Fruit fly (Drosophila melanogaster) whole organism, pupa: Measurements from ENCODE around the gene CG15820.

ENCODE experiments used
- CG10348 ChIP-seq: fragments of 200-800 bp; sonication (Bioruptor generic); IDR thresholded peaks from 2 replicates; pipeline ENCODE4 v1.3.6; 2022; ENCODE audit warnings: missing biosample characterization, missing genetic modification characterization
- CG12605 ChIP-seq: fragments of 200-800 bp; sonication (Bioruptor generic); IDR thresholded peaks from 2 replicates; pipeline ENCODE4 v1.3.6; 2022; ENCODE audit warnings: missing biosample characterization, missing genetic modification characterization
- CG13204 ChIP-seq: fragments of 200-800 bp; sonication (Bioruptor generic); optimal IDR thresholded peaks from 2 replicates; lab custom pipeline; 2018; ENCODE audit warnings: missing biosample characterization, mild to moderate bottlenecking, missing genetic modification characterization, moderate library complexity
- CG14655 ChIP-seq: fragments of 200-800 bp; sonication (Bioruptor generic); optimal IDR thresholded peaks from 3 replicates; lab custom pipeline; 2017; ENCODE audit warnings: mild to moderate bottlenecking, missing biosample characterization, missing genetic modification reagents, missing genetic modification characterization
- CG17806 ChIP-seq: fragments of 200-800 bp; sonication (Bioruptor generic); optimal IDR thresholded peaks from 2 replicates; lab custom pipeline; 2018; ENCODE audit warnings: missing biosample characterization, mild to moderate bottlenecking, missing genetic modification characterization, moderate library complexity
- CG32121 ChIP-seq: fragments of 200-800 bp; sonication (Bioruptor generic); IDR thresholded peaks from 2 replicates; pipeline ENCODE4 v1.3.6; 2022; ENCODE audit warnings: missing biosample characterization, missing genetic modification characterization
- CG4496 ChIP-seq: fragments of 200-800 bp; sonication (Bioruptor generic); IDR thresholded peaks from 3 replicates; pipeline ENCODE4 v1.3.6; 2022; ENCODE audit warnings: missing biosample characterization, missing genetic modification characterization
- CG8301 ChIP-seq: fragments of 200-800 bp; sonication (Bioruptor generic); optimal IDR thresholded peaks from 2 replicates; lab custom pipeline; 2018; ENCODE audit warnings: missing biosample characterization, mild to moderate bottlenecking, missing genetic modification characterization
- CG9948 ChIP-seq: fragments of 200-800 bp; sonication (Bioruptor generic); optimal IDR thresholded peaks from 2 replicates; lab custom pipeline; 2018; ENCODE audit warnings: missing biosample characterization, mild to moderate bottlenecking, missing genetic modification characterization, moderate library complexity
- EcR ChIP-seq: fragments of 200-800 bp; sonication (Bioruptor generic); optimal IDR thresholded peaks from 3 replicates; lab custom pipeline; 2019; ENCODE audit warnings: missing biosample characterization, missing genetic modification characterization, mild to moderate bottlenecking, moderate library complexity, missing genetic modification reagents
- Ets98B ChIP-seq: fragments of 200-800 bp; sonication (Bioruptor generic); IDR thresholded peaks from 2 replicates; pipeline ENCODE4 v1.3.6; 2022; ENCODE audit warnings: missing biosample characterization, missing genetic modification characterization
- Pif1A ChIP-seq: fragments of 200-800 bp; sonication (Bioruptor generic); optimal IDR thresholded peaks from 3 replicates; lab custom pipeline; 2016; ENCODE audit warnings: missing biosample characterization, missing genetic modification characterization
- Snoo ChIP-seq: fragments of 200-800 bp; sonication (Bioruptor generic); optimal IDR thresholded peaks from 3 replicates; lab custom pipeline; 2017; ENCODE audit warnings: missing biosample characterization, mild to moderate bottlenecking, missing genetic modification characterization, inconsistent platforms
- rn ChIP-seq: fragments of 200-800 bp; sonication (Bioruptor generic); IDR thresholded peaks from 2 replicates; pipeline ENCODE4 v1.3.6; 2022; ENCODE audit warnings: missing biosample characterization, missing genetic modification characterization

dm6 chr3L:2149664-2150063, 24.5 kb downstream of the CG15820 start:
- TF ChIP-seq CG32121 (GFP tag; lab: Robert Waterston, UW) = no peak
- no peak for TF ChIP-seq CG9948 (tag; lab: Kevin White, UChicago)
- no peak for TF ChIP-seq CG8301 (tag; lab: Kevin White, UChicago)
- no peak for TF ChIP-seq EcR (GFP tag; lab: Kevin White, UChicago)
- TF ChIP-seq Pif1A (GFP tag; lab: Kevin White, UChicago) = no peak
- 0 out of 3 replicates have a peak, but pooled peaks have one; percentile 17 for TF ChIP-seq CG4496 (GFP tag; lab: Robert Waterston, UW)
- TF ChIP-seq CG17806 (tag; lab: Kevin White, UChicago) = no peak
- TF ChIP-seq CG10348 (GFP tag; lab: Robert Waterston, UW) = no peak
- peak; percentile 8; the same call in 1 of the 2 replicates for TF ChIP-seq Ets98B (GFP tag; lab: Robert Waterston, UW)
- no peak for TF ChIP-seq rn
- TF ChIP-seq CG13204 (GFP tag; lab: Kevin White, UChicago) = no peak
- TF ChIP-seq CG12605 = peak; percentile 51
- TF ChIP-seq CG14655 = peak; percentile 23
- TF ChIP-seq Snoo (tag; lab: Kevin White, UChicago) = no peak
